Worm (Caenorhabditis elegans) whole organism, L3 larva: Measurements from ENCODE around the gene clec-39.

Experiments used
- ama-1 ChIP-seq: fragments of 150-350 bp; optimal IDR thresholded peaks from 2 replicates; lab custom pipeline; 2018
- ceh-16 ChIP-seq: sonication (generic microtip); optimal IDR thresholded peaks from 2 replicates; lab custom pipeline; 2017; ENCODE audit warnings: missing biosample characterization, missing genetic modification characterization
- ceh-82 ChIP-seq: fragments of 150-350 bp; optimal IDR thresholded peaks from 2 replicates; lab custom pipeline; 2014; ENCODE audit warnings: missing biosample characterization, missing genetic modification characterization
- egl-5 ChIP-seq: fragments of 150-350 bp; optimal IDR thresholded peaks from 2 replicates; lab custom pipeline; 2017; ENCODE audit warnings: missing biosample characterization, missing genetic modification reagents, missing genetic modification characterization, inconsistent platforms
- elt-1 ChIP-seq: fragments of 150-350 bp; optimal IDR thresholded peaks from 2 replicates; lab custom pipeline; 2014; ENCODE audit warnings: missing biosample characterization, missing genetic modification characterization
- elt-3 ChIP-seq, 3 experiments: fragments of 150-350 bp in 1 of 3; sonication (generic microtip) in 2 of 3; optimal IDR thresholded peaks; 2 replicates in 2 of 3; 4 replicates in 1 of 3; lab custom pipeline; 2014 to 2017; ENCODE audit warnings: missing biosample characterization in 3 of 3, missing genetic modification characterization in 3 of 3
- eor-1 ChIP-seq, 2 experiments: fragments of 150-350 bp; optimal IDR thresholded peaks; 2 replicates each; lab custom pipeline; 2014 to 2018; ENCODE audit warnings: missing biosample characterization in 2 of 2, missing genetic modification characterization in 2 of 2
- jun-1 ChIP-seq: fragments of 150-350 bp; optimal IDR thresholded peaks from 2 replicates; lab custom pipeline; 2014; ENCODE audit warnings: missing biosample characterization, missing genetic modification reagents, missing genetic modification characterization
- nhr-11 ChIP-seq: fragments of 150-350 bp; optimal IDR thresholded peaks from 2 replicates; lab custom pipeline; 2014; ENCODE audit warnings: missing biosample characterization, missing genetic modification characterization
- nhr-12 ChIP-seq: fragments of 150-350 bp; optimal IDR thresholded peaks from 2 replicates; lab custom pipeline; 2014; ENCODE audit warnings: missing biosample characterization, missing genetic modification characterization
- nhr-28 ChIP-seq: fragments of 150-350 bp; optimal IDR thresholded peaks from 2 replicates; lab custom pipeline; 2014; ENCODE audit warnings: missing biosample characterization, missing genetic modification characterization
- nhr-76 ChIP-seq: fragments of 150-350 bp; sonication (generic microtip); optimal IDR thresholded peaks from 5 replicates; lab custom pipeline; 2014; ENCODE audit warnings: missing biosample characterization, missing genetic modification characterization
- pqm-1 ChIP-seq: fragments of 150-350 bp; optimal IDR thresholded peaks from 2 replicates; lab custom pipeline; 2017; ENCODE audit warnings: missing biosample characterization, missing genetic modification characterization, inconsistent platforms
- unc-39 ChIP-seq: sonication (generic microtip); optimal IDR thresholded peaks from 4 replicates; lab custom pipeline; 2017; ENCODE audit warnings: missing biosample characterization, missing genetic modification characterization

- no peak for TF ChIP-seq egl-5
- TF ChIP-seq nhr-76 (tag; lab: Kevin White, UChicago): no peak
- TF ChIP-seq ama-1 (lab: Kevin White, UChicago): no peak
- no peak for TF ChIP-seq nhr-12
- no peak for TF ChIP-seq nhr-11 (tag; lab: Kevin White, UChicago)
- TF ChIP-seq ceh-82 (tag; lab: Kevin White, UChicago): no peak
- no peak for TF ChIP-seq elt-3 (tag; optimal IDR thresholded peaks at IDR 0.05; lab: Kevin White, UChicago)
- TF ChIP-seq nhr-28 (tag; lab: Kevin White, UChicago): no peak
- TF ChIP-seq jun-1 (tag; lab: Kevin White, UChicago): no peak
- no peak for TF ChIP-seq eor-1 (tag; optimal IDR thresholded peaks at IDR 0.05; lab: Kevin White, UChicago)
- no peak for TF ChIP-seq elt-1 (tag; lab: Kevin White, UChicago)
- no peak for TF ChIP-seq unc-39 (tag; lab: Kevin White, UChicago)
- TF ChIP-seq pqm-1 (tag; lab: Kevin White, UChicago): no peak
- no peak for TF ChIP-seq ceh-16
Observed at ce11 chrV:16692988-16693387, 46.1 kb upstream of the clec-39 start.
